Worm (Caenorhabditis elegans) whole organism, late embryonic: ENCODE data around the gene C02C6.14.

Experiments
- ceh-45 ChIP-seq: fragments of 200-800 bp; sonication (Bioruptor generic); IDR thresholded peaks from 2 replicates; pipeline ENCODE4 v1.3.6; 2022; ENCODE audit warnings: missing genetic modification reagents, missing genetic modification characterization, missing compliant biosample characterization
- dmd-4 ChIP-seq: sonication (generic microtip); optimal IDR thresholded peaks from 2 replicates; lab custom pipeline; 2016; ENCODE audit warnings: borderline replicate concordance, missing genetic modification characterization, missing compliant biosample characterization
- madf-2 ChIP-seq: sonication (generic microtip); optimal IDR thresholded peaks from 2 replicates; lab custom pipeline; 2017; ENCODE audit warnings: missing genetic modification characterization, missing compliant biosample characterization
- pax-1 ChIP-seq: fragments of 150-350 bp; optimal IDR thresholded peaks from 2 replicates; lab custom pipeline; 2014; ENCODE audit warnings: missing biosample characterization, missing genetic modification characterization
- unc-86 ChIP-seq: sonication (generic microtip); optimal IDR thresholded peaks from 2 replicates; lab custom pipeline; 2016; ENCODE audit warnings: missing genetic modification characterization, missing compliant biosample characterization

ce11 chrX:15537362-15537761 lies at the start of gene C02C6.14, which contains the start of gene olrn-1:
- TF ChIP-seq pax-1 (tag; lab: Kevin White, UChicago) = no peak
- TF ChIP-seq unc-86 (tag; lab: Kevin White, UChicago) = no peak
- no peak for TF ChIP-seq ceh-45 (GFP tag; lab: Robert Waterston, UW)
- no peak for TF ChIP-seq madf-2 (tag; lab: Kevin White, UChicago)
- TF ChIP-seq dmd-4 = no peak
